Worm (Caenorhabditis elegans): ENCODE measurements around the gene aman-2.

The aman-2 gene

ce11 chrV:11896322-11896898 is 36.6 kb downstream of the aman-2 start (continued):
- no peak for TF ChIP-seq ztf-18 (tag; optimal IDR thresholded peaks at IDR 0.05)
- TF ChIP-seq egl-18 (GFP tag; IDR thresholded peaks at IDR 0.05): no peak
- no peak for TF ChIP-seq attf-3 (GFP tag; conservative IDR thresholded peaks at IDR 0.05)
- TF ChIP-seq repo-1 (tag; optimal IDR thresholded peaks at IDR 0.05): no peak
- no peak for TF ChIP-seq F33H1.4 (GFP tag; IDR thresholded peaks at IDR 0.05)
- TF ChIP-seq madf-6 (GFP tag; IDR thresholded peaks at IDR 0.05): peak; percentile 88
- TF ChIP-seq nhr-80 (tag; optimal IDR thresholded peaks at IDR 0.05): peak; percentile 62
- no peak for TF ChIP-seq lsy-27 (tag; optimal IDR thresholded peaks at IDR 0.05; ENCODE audit: borderline replicate concordance, insufficient read depth)
- no peak for TF ChIP-seq ztf-26 (tag; optimal IDR thresholded peaks at IDR 0.05)
- TF ChIP-seq C17E4.6 (GFP tag; IDR thresholded peaks at IDR 0.05): no peak
- TF ChIP-seq snpc-1.1 (tag; optimal IDR thresholded peaks at IDR 0.05; ENCODE audit: insufficient read depth): no peak
- TF ChIP-seq snpc-1.3 (tag; optimal IDR thresholded peaks at IDR 0.05; ENCODE audit: insufficient read depth): no peak
- no peak for TF ChIP-seq rec-8 (tag; optimal IDR thresholded peaks at IDR 0.05)
- no peak for TF ChIP-seq him-1 (tag; optimal IDR thresholded peaks at IDR 0.05)
- TF ChIP-seq aptf-2 (GFP tag; conservative IDR thresholded peaks at IDR 0.05): 0 out of 2 replicates have a peak, but pooled peaks have one; percentile 17
- no peak for TF ChIP-seq dpff-1 (tag; optimal IDR thresholded peaks at IDR 0.05)
- no peak for TF ChIP-seq F10E7.11 (tag; optimal IDR thresholded peaks at IDR 0.05)
- TF ChIP-seq madf-10 (tag; optimal IDR thresholded peaks at IDR 0.05): no peak
- TF ChIP-seq ztf-25 (GFP tag; IDR thresholded peaks at IDR 0.05): no peak
- no peak for TF ChIP-seq F55B11.4 (tag; optimal IDR thresholded peaks at IDR 0.05; ENCODE audit: borderline replicate concordance, insufficient read depth)
- no peak for TF ChIP-seq Y95B8A.8 (GFP tag; IDR thresholded peaks at IDR 0.05)
- no peak for TF ChIP-seq ceh-58 (GFP tag; IDR thresholded peaks at IDR 0.05)
- no peak for TF ChIP-seq Y56A3A.18 (GFP tag; IDR thresholded peaks at IDR 0.05)

ce11 chrV:11893975-11894374 is 39.1 kb downstream of the aman-2 start, which contains the start of gene K12G11.6:
Gene K12G11.6, plus strand, starts transcription at chrV:11894331.
- TF ChIP-seq ekl-4 (GFP tag; IDR thresholded peaks at IDR 0.05): no peak
- no peak for TF ChIP-seq attf-3 (GFP tag; conservative IDR thresholded peaks at IDR 0.05)
- TF ChIP-seq athp-1 (tag; optimal IDR thresholded peaks at IDR 0.05): no peak
- TF ChIP-seq dpff-1 (tag; optimal IDR thresholded peaks at IDR 0.05): no peak
- no peak for TF ChIP-seq nfyb-1 (GFP tag; IDR thresholded peaks at IDR 0.05)
- TF ChIP-seq somi-1 (GFP tag; optimal IDR thresholded peaks at IDR 0.05): no peak
- TF ChIP-seq K12H6.12 (tag; optimal IDR thresholded peaks at IDR 0.05): no peak
- TF ChIP-seq hlh-26 (GFP tag; conservative IDR thresholded peaks at IDR 0.05): no peak
- TF ChIP-seq egrh-3 (GFP tag; IDR thresholded peaks at IDR 0.05): no peak
- TF ChIP-seq tbx-9 (tag; optimal IDR thresholded peaks at IDR 0.05; ENCODE audit: borderline replicate concordance): no peak

- TF ChIP-seq aptf-3 (GFP tag; IDR thresholded peaks at IDR 0.05) (no peak), mel-28 (tag; optimal IDR thresholded peaks at IDR 0.05; ENCODE audit: borderline replicate concordance) (no peak), C17E4.6 (GFP tag; IDR thresholded peaks at IDR 0.05) (no peak), egl-44 (GFP tag; IDR thresholded peaks at IDR 0.05) (no peak), atf-7 (tag; optimal IDR thresholded peaks at IDR 0.05) (no peak)
Measured at ce11 chrV:11891143-11891862, 41.7 kb downstream of the aman-2 start, which contains the start of the genes sodh-2 and srx-76. Gene sodh-2, minus strand, starts transcription at chrV:11891243. Gene srx-76, plus strand, starts transcription at chrV:11891812.
